Worm (Caenorhabditis elegans): Measurements from ENCODE around the gene hgrs-1.

hgrs-1 gene

ce11 chrIV:8154966-8155365, 50.9 kb downstream of the hgrs-1 start:
- TF ChIP-seq unc-62 (GFP tag; optimal IDR thresholded peaks at IDR 0.05) = no peak

ce11 chrIV:8153163-8153562, 52.7 kb downstream of the hgrs-1 start:
- no peak for TF ChIP-seq unc-62 (GFP tag; optimal IDR thresholded peaks at IDR 0.05)

- no peak for TF ChIP-seq unc-62 (GFP tag; optimal IDR thresholded peaks at IDR 0.05)
Measured at ce11 chrIV:8152688-8153087, 53.2 kb downstream of the hgrs-1 start.

ce11 chrIV:8152145-8152544, 53.7 kb downstream of the hgrs-1 start, which contains the start of gene faah-2:
Gene faah-2 (plus strand): TSS chrIV:8152445.
- no peak for TF ChIP-seq unc-62 (GFP tag; optimal IDR thresholded peaks at IDR 0.05)

ce11 chrIV:8151721-8152120, 54.1 kb downstream of the hgrs-1 start:
- no peak for TF ChIP-seq unc-62 (GFP tag; optimal IDR thresholded peaks at IDR 0.05)
